Worm (Caenorhabditis elegans) whole organism, late embryonic: ENCODE results near the gene unk-1.

Experiments
- K09A11.1 ChIP-seq: sonication (generic microtip); optimal IDR thresholded peaks from 2 replicates; lab custom pipeline; 2017; ENCODE audit warnings: antibody characterized with exemption, mild to moderate bottlenecking, missing genetic modification characterization, missing compliant biosample characterization; ENCODE audit not compliant: insufficient read depth
- ahr-1 ChIP-seq: sonication (generic microtip); optimal IDR thresholded peaks from 2 replicates; lab custom pipeline; 2016; ENCODE audit warnings: missing genetic modification characterization, missing compliant biosample characterization
- ceh-18 ChIP-seq: sonication (generic microtip); optimal IDR thresholded peaks from 2 replicates; lab custom pipeline; 2016; ENCODE audit warnings: missing genetic modification characterization, missing compliant biosample characterization
- ceh-48 ChIP-seq: sonication (generic microtip); optimal IDR thresholded peaks from 2 replicates; lab custom pipeline; 2016; ENCODE audit warnings: missing genetic modification characterization, inconsistent platforms, missing compliant biosample characterization
- elt-4 ChIP-seq: sonication (generic microtip); optimal IDR thresholded peaks from 2 replicates; lab custom pipeline; 2016; ENCODE audit warnings: missing genetic modification characterization, missing compliant biosample characterization
- fkh-10 ChIP-seq: fragments of 150-350 bp; optimal IDR thresholded peaks from 2 replicates; lab custom pipeline; 2014; ENCODE audit warnings: missing biosample characterization, missing genetic modification reagents, missing genetic modification characterization
- hlh-13 ChIP-seq: fragments of 200-800 bp; sonication (Bioruptor generic); optimal IDR thresholded peaks from 2 replicates; lab custom pipeline; 2018; ENCODE audit warnings: mild to moderate bottlenecking, missing genetic modification characterization, missing compliant biosample characterization
- zip-5 ChIP-seq: sonication (generic microtip); optimal IDR thresholded peaks from 2 replicates; lab custom pipeline; 2016; ENCODE audit warnings: missing genetic modification characterization, missing compliant biosample characterization

ce11 chrX:8003663-8004062 lies 11.1 kb upstream of the unk-1 start, which contains the start of the genes F45E1.1 and F45E1.2:
- TF ChIP-seq ahr-1 (tag; lab: Kevin White, UChicago) (no peak), elt-4 (no peak), zip-5 (tag; lab: Kevin White, UChicago) (no peak), ceh-48 (tag; lab: Kevin White, UChicago) (no peak), hlh-13 (no peak), K09A11.1 (tag; lab: Kevin White, UChicago) (no peak), ceh-18 (tag; lab: Kevin White, UChicago) (no peak), fkh-10 (GFP tag; lab: Kevin White, UChicago) (no peak)
